Fruit fly (Drosophila melanogaster): ENCODE measurements around the gene nyo.

The nyo gene

DNA sequence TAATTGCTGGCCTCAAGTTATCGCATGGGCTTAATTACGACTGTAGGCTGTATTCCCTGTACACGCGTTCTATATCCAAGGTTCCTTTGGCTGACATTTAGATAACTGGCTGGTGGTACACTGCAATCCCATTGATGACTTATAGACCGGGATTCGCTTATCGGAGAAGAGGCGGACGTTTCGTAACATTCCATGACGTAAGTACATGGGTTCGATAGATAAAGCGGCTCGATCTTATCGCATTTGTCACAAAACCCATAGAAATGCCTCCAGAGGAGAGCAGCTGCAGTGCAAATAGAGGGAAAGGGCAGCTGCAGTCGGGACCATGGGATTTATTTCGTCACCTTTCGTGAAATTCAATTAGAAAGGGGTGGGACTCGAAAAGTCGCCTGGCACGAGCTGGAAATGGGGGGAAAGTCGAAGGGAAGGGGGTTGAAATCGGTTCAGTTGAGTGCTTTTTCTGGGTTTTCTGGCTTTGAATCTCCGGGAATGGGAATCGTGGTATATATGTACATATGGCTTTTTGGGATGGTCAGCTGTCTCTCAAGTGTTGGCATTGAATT is 64.5 kb downstream of the nyo start:
- no peak for TF ChIP-seq pan (optimal IDR thresholded peaks at IDR 0.05)
- TF ChIP-seq Sp1 (GFP tag; optimal IDR thresholded peaks at IDR 0.05), result no peak
- no peak for TF ChIP-seq br (GFP tag; optimal IDR thresholded peaks at IDR 0.05)
- no peak for TF ChIP-seq GATAd (GFP tag; optimal IDR thresholded peaks at IDR 0.05)
- no peak for TF ChIP-seq usp (GFP tag; optimal IDR thresholded peaks at IDR 0.05)
- TF ChIP-seq Hr78 (GFP tag; optimal IDR thresholded peaks at IDR 0.05), result no peak
- TF ChIP-seq CG32264 (GFP tag; optimal IDR thresholded peaks at IDR 0.05), result no peak
- no peak for TF ChIP-seq CG9705 (GFP tag; optimal IDR thresholded peaks at IDR 0.05)
- no peak for TF ChIP-seq Abd-B (GFP tag; optimal IDR thresholded peaks at IDR 0.05)
- TF ChIP-seq Vsx2 (GFP tag; optimal IDR thresholded peaks at IDR 0.05; ENCODE audit: partially characterized antibody), result no peak
- no peak for TF ChIP-seq dmrt93B (GFP tag; optimal IDR thresholded peaks at IDR 0.05)
- no peak for TF ChIP-seq dl (GFP tag; optimal IDR thresholded peaks at IDR 0.05; ENCODE audit: insufficient read depth in 1 of 2, partially characterized antibody in 2 of 2)
- TF ChIP-seq Hnf4 (GFP tag; optimal IDR thresholded peaks at IDR 0.05), result no peak
- TF ChIP-seq brk (GFP tag; optimal IDR thresholded peaks at IDR 0.05), result no peak
- no peak for TF ChIP-seq Myc (optimal IDR thresholded peaks at IDR 0.05)
- TF ChIP-seq CrebA (GFP tag; optimal IDR thresholded peaks at IDR 0.05; ENCODE audit: borderline replicate concordance), result no peak
- no peak for TF ChIP-seq jim (GFP tag; optimal IDR thresholded peaks at IDR 0.05)

DNA sequence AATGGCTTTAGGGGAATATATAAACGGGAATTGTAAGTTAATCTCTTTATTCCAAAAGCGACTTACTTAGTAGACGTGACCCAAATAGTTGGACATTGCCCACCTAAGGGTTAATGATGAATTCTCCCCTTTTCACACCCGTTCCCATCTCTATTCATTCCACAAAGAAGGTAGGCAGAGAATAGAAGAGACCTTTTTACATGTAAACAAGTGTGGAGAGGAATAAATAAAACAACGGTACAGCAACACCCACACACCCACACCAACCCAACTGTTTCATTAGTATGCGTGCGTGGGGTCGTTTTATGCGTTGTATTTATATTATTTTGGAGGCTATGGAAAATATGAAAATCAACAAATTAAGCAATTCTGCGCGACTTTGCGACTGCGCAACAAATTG is 65.2 kb downstream of the nyo start:
- TF ChIP-seq Hnf4 (GFP tag; optimal IDR thresholded peaks at IDR 0.05) (no peak), sage (GFP tag; optimal IDR thresholded peaks at IDR 0.05) (no peak), foxo (GFP tag; optimal IDR thresholded peaks at IDR 0.05) (no peak), CG9705 (GFP tag; optimal IDR thresholded peaks at IDR 0.05) (no peak), lola (GFP tag; optimal IDR thresholded peaks at IDR 0.05) (no peak), Vsx2 (GFP tag; optimal IDR thresholded peaks at IDR 0.05; ENCODE audit: partially characterized antibody) (no peak), OdsH (GFP tag; optimal IDR thresholded peaks at IDR 0.05) (no peak), jim (GFP tag; optimal IDR thresholded peaks at IDR 0.05) (no peak), N (GFP tag; optimal IDR thresholded peaks at IDR 0.05) (no peak)

DNA sequence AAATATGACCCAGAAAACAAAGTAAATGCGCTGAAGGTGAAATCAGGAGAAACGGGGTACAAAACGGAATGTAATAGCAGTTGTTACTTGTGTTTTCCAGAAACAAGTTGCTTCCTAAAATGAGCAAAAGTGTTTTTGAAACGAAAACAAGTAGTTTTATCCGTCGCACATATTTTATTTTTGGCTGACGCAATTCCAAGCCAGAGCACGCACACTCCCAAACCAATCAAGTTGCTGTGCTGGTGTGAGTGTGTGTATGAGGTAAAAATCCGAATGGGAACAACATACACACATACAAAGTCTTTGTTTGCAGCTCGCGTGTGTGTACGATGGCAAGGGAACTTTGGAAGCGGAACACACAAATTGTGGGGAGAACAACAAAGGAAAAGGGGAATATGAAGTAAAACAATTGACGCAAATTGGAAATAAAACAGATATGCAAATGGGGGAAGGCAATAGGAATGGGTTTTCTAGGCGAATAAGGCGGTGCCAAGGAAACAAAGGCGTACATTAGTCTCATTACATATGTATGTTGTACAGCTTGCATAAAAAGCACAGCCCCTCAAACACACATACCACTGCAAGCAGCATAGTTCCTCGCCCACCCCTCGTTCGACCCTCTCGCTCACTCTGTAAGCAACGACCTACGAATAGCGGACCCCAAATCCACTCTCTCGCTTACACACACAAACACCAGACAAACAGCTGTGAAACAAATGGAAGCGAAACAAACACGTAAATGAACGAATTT is 65.8 kb downstream of the nyo start:
- TF ChIP-seq GATAd (GFP tag; optimal IDR thresholded peaks at IDR 0.05) (no peak), dl (GFP tag; optimal IDR thresholded peaks at IDR 0.05; ENCODE audit: insufficient read depth in 1 of 2, partially characterized antibody in 2 of 2) (peak in 1 of 2 experiments; percentile 21), br (GFP tag; optimal IDR thresholded peaks at IDR 0.05) (peak; percentile 17), Hnf4 (GFP tag; optimal IDR thresholded peaks at IDR 0.05) (peak; percentile 29), Hr83 (GFP tag; optimal IDR thresholded peaks at IDR 0.05; ENCODE audit: poor library complexity, severe bottlenecking) (peak; percentile 12), OdsH (GFP tag; optimal IDR thresholded peaks at IDR 0.05) (peak; percentile 31), h (GFP tag; optimal IDR thresholded peaks at IDR 0.05) (peak; percentile 4), foxo (GFP tag; optimal IDR thresholded peaks at IDR 0.05) (peak in 1 of 2 experiments; percentile 2), fru (GFP tag; optimal IDR thresholded peaks at IDR 0.05) (peak; percentile 33), rgr (GFP tag; optimal IDR thresholded peaks at IDR 0.05) (no peak), psq (GFP tag; optimal IDR thresholded peaks at IDR 0.05) (peak; percentile 61), Mio (GFP tag; optimal IDR thresholded peaks at IDR 0.05) (no peak), brk (GFP tag; optimal IDR thresholded peaks at IDR 0.05) (peak; percentile 49), sv (GFP tag; optimal IDR thresholded peaks at IDR 0.05) (no peak), N (GFP tag; optimal IDR thresholded peaks at IDR 0.05) (peak; percentile 93), Abd-B (GFP tag; optimal IDR thresholded peaks at IDR 0.05) (no peak), Rel (GFP tag; optimal IDR thresholded peaks at IDR 0.05) (no peak), Rel (tag; optimal IDR thresholded peaks at IDR 0.05) (peak; percentile 85), Dif (GFP tag; optimal IDR thresholded peaks at IDR 0.05; ENCODE audit: partially characterized antibody) (peak; percentile 21), Jra (GFP tag; optimal IDR thresholded peaks at IDR 0.05) (no peak), usp (GFP tag; optimal IDR thresholded peaks at IDR 0.05) (no peak)
